Worm (Caenorhabditis elegans): ENCODE measurements around the gene unc-41.

DNA sequence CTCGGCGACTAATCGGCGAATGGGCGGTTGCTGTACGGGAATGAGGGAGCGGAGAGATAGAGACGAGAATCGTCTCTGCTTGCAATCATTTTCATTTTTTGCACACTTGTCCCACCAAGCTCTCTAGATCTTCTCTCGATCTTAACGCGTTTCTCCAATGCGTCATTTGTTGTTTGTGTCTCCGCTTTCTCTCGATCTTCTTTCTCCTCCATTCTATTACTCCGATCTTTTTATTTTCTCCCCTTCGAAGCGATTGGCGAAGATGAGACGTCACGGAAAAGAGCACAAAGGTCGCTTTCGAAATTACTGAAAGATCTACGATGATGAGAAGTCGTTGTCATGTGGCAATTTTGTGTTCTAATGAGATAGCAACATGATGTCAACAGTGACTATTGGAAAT is 17.4 kb downstream of the unc-41 start:
- no peak for TF ChIP-seq nhr-77 (tag; optimal IDR thresholded peaks at IDR 0.05)
- TF ChIP-seq ceh-82 (tag; optimal IDR thresholded peaks at IDR 0.05), result no peak
- no peak for TF ChIP-seq skn-1 (tag; optimal IDR thresholded peaks at IDR 0.05)
- no peak for TF ChIP-seq hmg-11 (tag; optimal IDR thresholded peaks at IDR 0.05)
- TF ChIP-seq mdl-1 (tag; optimal IDR thresholded peaks at IDR 0.05), result no peak
- TF ChIP-seq nhr-25 (tag; optimal IDR thresholded peaks at IDR 0.05), result no peak
- no peak for TF ChIP-seq unc-62 (GFP tag; optimal IDR thresholded peaks at IDR 0.05)
- no peak for TF ChIP-seq nhr-67 (tag; optimal IDR thresholded peaks at IDR 0.05)
- TF ChIP-seq nhr-28 (tag; optimal IDR thresholded peaks at IDR 0.05), result no peak
- TF ChIP-seq aly-2 (tag; optimal IDR thresholded peaks at IDR 0.05), result no peak
- no peak for TF ChIP-seq ztf-4 (tag; optimal IDR thresholded peaks at IDR 0.05)
